Worm (Caenorhabditis elegans) whole organism, late embryonic: ENCODE measurements around the gene K08D9.10.

Experiments
- C08G9.2 ChIP-seq: sonication (generic microtip); optimal IDR thresholded peaks from 2 replicates; lab custom pipeline; 2016; ENCODE audit warnings: mild to moderate bottlenecking, missing genetic modification characterization, moderate library complexity, missing compliant biosample characterization
- F13H6.1 ChIP-seq: sonication (generic microtip); optimal IDR thresholded peaks from 2 replicates; lab custom pipeline; 2016; ENCODE audit warnings: missing genetic modification characterization, missing compliant biosample characterization
- K09A11.1 ChIP-seq: sonication (generic microtip); optimal IDR thresholded peaks from 2 replicates; lab custom pipeline; 2017; ENCODE audit warnings: antibody characterized with exemption, mild to moderate bottlenecking, missing genetic modification characterization, missing compliant biosample characterization; ENCODE audit not compliant: insufficient read depth
- T23F11.4 ChIP-seq: fragments of 200-800 bp; sonication (Bioruptor generic); optimal IDR thresholded peaks from 2 replicates; lab custom pipeline; 2018; ENCODE audit warnings: mild to moderate bottlenecking, missing genetic modification characterization, missing compliant biosample characterization
- ama-1 ChIP-seq: fragments of 150-350 bp; optimal IDR thresholded peaks from 2 replicates; lab custom pipeline; 2014
- ceh-14 ChIP-seq: sonication (generic microtip); optimal IDR thresholded peaks from 2 replicates; lab custom pipeline; 2016; ENCODE audit warnings: missing genotype, missing genetic modification characterization, missing compliant biosample characterization
- ceh-2 ChIP-seq: sonication (generic microtip); optimal IDR thresholded peaks from 2 replicates; lab custom pipeline; 2016; ENCODE audit warnings: missing genotype, missing genetic modification characterization, missing compliant biosample characterization
- ceh-34 ChIP-seq: sonication (generic microtip); optimal IDR thresholded peaks from 2 replicates; lab custom pipeline; 2016; ENCODE audit warnings: mild to moderate bottlenecking, missing genetic modification characterization, missing compliant biosample characterization
- hlh-30 ChIP-seq: sonication (generic microtip); optimal IDR thresholded peaks from 2 replicates; lab custom pipeline; 2017; ENCODE audit warnings: antibody characterized with exemption, missing genetic modification characterization, missing compliant biosample characterization; ENCODE audit not compliant: insufficient read depth
- nhr-11 ChIP-seq: fragments of 150-350 bp; optimal IDR thresholded peaks from 2 replicates; lab custom pipeline; 2014; ENCODE audit warnings: missing biosample characterization, missing genetic modification characterization
- pat-9 ChIP-seq: fragments of 200-800 bp; sonication (Bioruptor generic); optimal IDR thresholded peaks from 2 replicates; lab custom pipeline; 2018; ENCODE audit warnings: mild to moderate bottlenecking, missing genetic modification characterization, moderate library complexity, missing compliant biosample characterization
- pha-4 ChIP-seq: fragments of 150-350 bp; optimal IDR thresholded peaks from 2 replicates; lab custom pipeline; 2018; ENCODE audit warnings: missing biosample characterization, missing genetic modification reagents, missing genetic modification characterization
- pqm-1 ChIP-seq: sonication (generic microtip); optimal IDR thresholded peaks from 2 replicates; lab custom pipeline; 2016; ENCODE audit warnings: missing genetic modification characterization, missing compliant biosample characterization
- tbx-2 ChIP-seq: sonication (generic microtip); optimal IDR thresholded peaks from 2 replicates; lab custom pipeline; 2016; ENCODE audit warnings: missing genetic modification characterization, missing compliant biosample characterization

DNA sequence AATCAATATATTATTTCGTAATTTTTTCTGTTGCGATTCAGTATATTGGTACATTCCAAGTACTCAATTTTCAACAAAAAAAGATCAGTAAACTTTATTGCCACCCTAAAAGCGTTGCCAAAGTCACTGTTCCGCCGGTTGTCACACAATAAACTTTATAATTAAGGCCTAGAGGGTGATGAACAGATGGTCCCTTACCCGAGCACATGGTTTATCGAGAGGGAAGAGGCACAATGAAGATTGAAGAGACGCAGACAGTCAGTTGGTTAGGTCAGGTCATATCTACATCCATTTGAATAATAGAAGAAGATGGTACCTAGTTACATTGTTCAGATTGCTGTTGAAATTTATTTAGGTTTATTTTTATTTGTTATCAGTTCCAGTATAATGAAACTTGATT, 26.1 kb downstream of the K08D9.10 start:
- TF ChIP-seq F13H6.1 (no peak), ceh-14 (tag; lab: Kevin White, UChicago) (no peak), ceh-34 (tag; lab: Kevin White, UChicago) (no peak), ceh-2 (no peak), pat-9 (tag; lab: Kevin White, UChicago) (no peak), T23F11.4 (GFP tag; lab: Kevin White, UChicago) (no peak), K09A11.1 (tag; lab: Kevin White, UChicago) (no peak), pha-4 (tag; lab: Kevin White, UChicago) (no peak), C08G9.2 (tag; lab: Kevin White, UChicago) (no peak), pqm-1 (tag; lab: Kevin White, UChicago) (no peak), ama-1 (lab: Kevin White, UChicago) (no peak), nhr-11 (tag; lab: Kevin White, UChicago) (no peak), hlh-30 (tag; lab: Kevin White, UChicago) (peak; percentile 37), tbx-2 (no peak)
